Worm (Caenorhabditis elegans) whole organism, L4/young adult: ENCODE measurements around the gene ZK688.10.

Experiments
- W03F9.2 ChIP-seq: fragments of 150-350 bp; optimal IDR thresholded peaks from 2 replicates; lab custom pipeline; 2014; ENCODE audit warnings: missing biosample characterization, missing genetic modification characterization
- dao-5 ChIP-seq: sonication (generic microtip); optimal IDR thresholded peaks from 2 replicates; lab custom pipeline; 2016; ENCODE audit warnings: missing genotype, missing genetic modification characterization, moderate library complexity, missing compliant biosample characterization
- him-1 ChIP-seq: sonication (generic microtip); optimal IDR thresholded peaks from 2 replicates; lab custom pipeline; 2016; ENCODE audit warnings: missing genotype, missing genetic modification reagents, missing genetic modification characterization, missing compliant biosample characterization

ce11 chrIII:7917667-7918066 is 20.8 kb upstream of the ZK688.10 start, which contains the start of gene gly-3:
- no peak for TF ChIP-seq him-1 (tag; lab: Kevin White, UChicago)
- TF ChIP-seq dao-5 (tag; lab: Kevin White, UChicago) = no peak
- no peak for TF ChIP-seq W03F9.2 (tag; lab: Kevin White, UChicago)
